1 fruit fly cellular context compared by ENCODE assay signal in the genomic region with DNA sequence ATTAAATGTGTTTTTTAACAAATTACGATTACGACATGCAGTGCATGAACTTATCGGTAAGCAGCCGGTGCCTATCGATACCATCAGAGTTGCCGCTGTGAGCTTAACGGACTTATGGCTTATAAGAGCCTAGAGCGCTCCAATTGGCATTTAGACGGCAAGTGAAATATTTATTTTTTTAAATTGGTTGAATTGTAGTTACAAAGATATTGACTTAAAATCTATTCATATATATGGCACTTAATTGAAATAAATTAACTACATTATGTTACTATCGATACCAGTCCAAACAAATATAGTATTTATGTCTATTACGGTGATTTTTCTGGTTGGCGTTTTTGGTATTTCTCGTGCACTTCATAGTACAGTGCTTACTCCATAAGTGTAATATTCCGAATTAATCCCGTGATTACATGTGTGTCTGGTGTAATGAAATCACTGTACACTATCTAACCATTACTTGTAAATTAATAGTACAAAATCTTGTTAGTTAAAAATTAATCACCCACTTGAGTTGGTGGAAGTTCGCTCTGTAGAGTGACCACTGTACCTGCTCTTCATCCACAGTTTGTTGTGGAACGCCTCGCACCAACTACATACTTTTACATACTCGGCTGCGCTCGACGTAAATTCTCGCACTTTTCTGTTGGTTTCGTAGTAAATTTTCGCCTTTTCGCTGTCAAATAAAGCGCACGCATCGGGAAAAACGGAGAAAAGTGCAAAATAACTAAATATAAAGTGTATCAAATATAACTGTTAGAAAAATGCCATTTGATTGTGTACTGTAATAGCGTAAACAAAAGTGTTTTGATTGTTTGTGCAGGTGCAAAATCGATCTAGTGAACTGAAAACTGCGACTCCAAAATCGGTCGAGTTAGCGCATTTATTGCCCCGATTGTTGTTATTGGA.
TF ChIP-seq lines count a peak whose summit lies in the region.

A gene (minus strand): TSS at position 71 of the 909 bp plus-strand sequence.
A gene (plus strand): TSS at position 563 of the 909 bp plus-strand sequence.

TF ChIP-seq in whole organism, embryonic, 481 proteins besides CTCF, POLR2A, EP300 and RAD21 (continued from another document and continues in another):
- TF ChIP-seq Antp (GFP tag; optimal IDR thresholded peaks at IDR 0.05; lab: Kevin White, UChicago) (peak; percentile 100), pros (GFP tag; optimal IDR thresholded peaks at IDR 0.05; lab: Kevin White, UChicago) (peak; percentile 80), gcm (GFP tag; optimal IDR thresholded peaks at IDR 0.05; lab: Kevin White, UChicago) (peak; percentile 100), Jarid2 (GFP tag; optimal IDR thresholded peaks at IDR 0.05; lab: Kevin White, UChicago) (peak; percentile 97), Tbp (GFP tag; optimal IDR thresholded peaks at IDR 0.05; lab: Kevin White, UChicago) (no peak), Nf-YC (tag; optimal IDR thresholded peaks at IDR 0.05; lab: Kevin White, UChicago) (peak; percentile 94), CG5245 (GFP tag; optimal IDR thresholded peaks at IDR 0.05; lab: Kevin White, UChicago) (peak; percentile 100), Dip3 (GFP tag; optimal IDR thresholded peaks at IDR 0.05; lab: Kevin White, UChicago) (peak; percentile 100), ash1 (GFP tag; optimal IDR thresholded peaks at IDR 0.05; lab: Kevin White, UChicago) (peak; percentile 99), CG4328 (GFP tag; optimal IDR thresholded peaks at IDR 0.05; lab: Kevin White, UChicago) (peak; percentile 99), CG6683 (GFP tag; optimal IDR thresholded peaks at IDR 0.05; lab: Kevin White, UChicago) (peak; percentile 98), Sox100B (GFP tag; optimal IDR thresholded peaks at IDR 0.05; lab: Kevin White, UChicago) (peak; percentile 99), CG11085 (GFP tag; IDR thresholded peaks at IDR 0.05; lab: Robert Waterston, UW) (peak; percentile 99), otp (GFP tag; IDR thresholded peaks at IDR 0.05; lab: Robert Waterston, UW) (peak; percentile 100), sc (optimal IDR thresholded peaks at IDR 0.05; lab: Kevin White, UChicago) (no peak), sc (GFP tag; optimal IDR thresholded peaks at IDR 0.05; lab: Kevin White, UChicago) (peak; percentile 99), CG14050 (GFP tag; IDR thresholded peaks at IDR 0.05; lab: Robert Waterston, UW) (peak; percentile 100), amos (GFP tag; IDR thresholded peaks at IDR 0.05; lab: Robert Waterston, UW; ENCODE audit: partially characterized antibody) (peak; percentile 64; the same call in 1 of the 2 replicates), gem (tag; optimal IDR thresholded peaks at IDR 0.05; lab: Kevin White, UChicago) (peak; percentile 100), dm (GFP tag; optimal IDR thresholded peaks at IDR 0.05; lab: Kevin White, UChicago) (peak; percentile 99), Stat92E (GFP tag; optimal IDR thresholded peaks at IDR 0.05; lab: Kevin White, UChicago) (peak in 1 of 3 experiments; percentile 99), Ets65A (GFP tag; lab: Kevin White, UChicago) (peak; percentile 100), fd102C (GFP tag; optimal IDR thresholded peaks at IDR 0.05; lab: Kevin White, UChicago) (peak; percentile 98), eyg (GFP tag; optimal IDR thresholded peaks at IDR 0.05; lab: Kevin White, UChicago) (peak; percentile 99), CG17829 (tag; optimal IDR thresholded peaks at IDR 0.05; lab: Kevin White, UChicago) (peak; percentile 100), maf-S (GFP tag; optimal IDR thresholded peaks at IDR 0.05; lab: Kevin White, UChicago) (peak; percentile 100), CG8290 (GFP tag; optimal IDR thresholded peaks at IDR 0.05; lab: Kevin White, UChicago) (peak; percentile 99), CG8290 (tag; optimal IDR thresholded peaks at IDR 0.05; lab: Kevin White, UChicago) (peak; percentile 98 to 100), stc (GFP tag; IDR thresholded peaks at IDR 0.05; lab: Robert Waterston, UW) (peak; percentile 100), pan (optimal IDR thresholded peaks at IDR 0.05; lab: Kevin White, UChicago) (no peak), pan (GFP tag; optimal IDR thresholded peaks at IDR 0.05 in 1 of 2, IDR thresholded peaks at IDR 0.05 in 1 of 2) (peak in 1 of 2 experiments; percentile 100), trh (GFP tag; optimal IDR thresholded peaks at IDR 0.05; lab: Kevin White, UChicago) (peak; percentile 99), hb (GFP tag; IDR thresholded peaks at IDR 0.05; lab: Robert Waterston, UW; ENCODE audit: partially characterized antibody) (peak; percentile 83), CG12942 (GFP tag; optimal IDR thresholded peaks at IDR 0.05; lab: Kevin White, UChicago) (peak; percentile 100), CoRest (tag; optimal IDR thresholded peaks at IDR 0.05; lab: Kevin White, UChicago) (peak; percentile 100), CG7372 (GFP tag; IDR thresholded peaks at IDR 0.05; lab: Robert Waterston, UW) (peak; percentile 100), CG7839 (tag; optimal IDR thresholded peaks at IDR 0.05; lab: Kevin White, UChicago) (peak; percentile 100), usp (GFP tag; optimal IDR thresholded peaks at IDR 0.05; lab: Kevin White, UChicago) (no peak), dpn (GFP tag; optimal IDR thresholded peaks at IDR 0.05; lab: Kevin White, UChicago) (peak; percentile 100), disco-r (GFP tag; optimal IDR thresholded peaks at IDR 0.05; lab: Kevin White, UChicago) (peak; percentile 99), Usf (GFP tag; optimal IDR thresholded peaks at IDR 0.05; lab: Kevin White, UChicago) (peak; percentile 99), CG2129 (GFP tag; IDR thresholded peaks at IDR 0.05; lab: Robert Waterston, UW; ENCODE audit: partially characterized antibody) (peak; percentile 79; the same call in 1 of the 2 replicates), abd-A (tag; optimal IDR thresholded peaks at IDR 0.05; lab: Kevin White, UChicago) (no peak), bbx (GFP tag; IDR thresholded peaks at IDR 0.05; lab: Robert Waterston, UW; ENCODE audit: partially characterized antibody) (peak; percentile 64; the same call in 1 of the 2 replicates), CG11093 (GFP tag; IDR thresholded peaks at IDR 0.05; lab: Robert Waterston, UW) (peak; percentile 100), CG9932 (GFP tag; IDR thresholded peaks at IDR 0.05; lab: Robert Waterston, UW) (peak; percentile 100), shn (GFP tag; optimal IDR thresholded peaks at IDR 0.05; lab: Kevin White, UChicago) (peak; percentile 99), CG17802 (tag; optimal IDR thresholded peaks at IDR 0.05; lab: Kevin White, UChicago) (peak; percentile 95), ATbp (GFP tag; optimal IDR thresholded peaks at IDR 0.05; lab: Kevin White, UChicago) (peak; percentile 100), D19B (GFP tag; optimal IDR thresholded peaks at IDR 0.05; lab: Kevin White, UChicago) (peak; percentile 98), sisA (GFP tag; IDR thresholded peaks at IDR 0.05; lab: Robert Waterston, UW) (peak; percentile 100), nom (GFP tag; optimal IDR thresholded peaks at IDR 0.05; lab: Kevin White, UChicago) (peak; percentile 99), cato (GFP tag; optimal IDR thresholded peaks at IDR 0.05; lab: Kevin White, UChicago; ENCODE audit: borderline replicate concordance) (peak; percentile 100), row (GFP tag; IDR thresholded peaks at IDR 0.05; lab: Robert Waterston, UW) (peak; percentile 100), Dll (GFP tag; IDR thresholded peaks at IDR 0.05; lab: Robert Waterston, UW; ENCODE audit: partially characterized antibody) (peak; percentile 93), en (GFP tag; optimal IDR thresholded peaks at IDR 0.05; lab: Kevin White, UChicago) (peak; percentile 100), CG8359 (GFP tag; optimal IDR thresholded peaks at IDR 0.05; lab: Kevin White, UChicago; ENCODE audit: borderline replicate concordance) (peak; percentile 97), toy (GFP tag; IDR thresholded peaks at IDR 0.05; lab: Robert Waterston, UW) (peak; percentile 99), zen2 (GFP tag; IDR thresholded peaks at IDR 0.05; lab: Robert Waterston, UW; ENCODE audit: partially characterized antibody) (no peak; the same call in 2 of the 3 replicates), pita (GFP tag; optimal IDR thresholded peaks at IDR 0.05; lab: Kevin White, UChicago) (no peak), dan (GFP tag; IDR thresholded peaks at IDR 0.05; lab: Robert Waterston, UW) (peak; percentile 99), Ssrp (tag; optimal IDR thresholded peaks at IDR 0.05; lab: Kevin White, UChicago) (peak; percentile 100), gfzf (GFP tag; optimal IDR thresholded peaks at IDR 0.05; lab: Kevin White, UChicago) (peak; percentile 84), GATAe (GFP tag; conservative IDR thresholded peaks at IDR 0.05; lab: Robert Waterston, UW) (peak; percentile 99), Dek (tag; optimal IDR thresholded peaks at IDR 0.05; lab: Kevin White, UChicago) (peak; percentile 100), rib (GFP tag; IDR thresholded peaks at IDR 0.05; lab: Robert Waterston, UW) (peak; percentile 100), chn (GFP tag; optimal IDR thresholded peaks at IDR 0.05; lab: Kevin White, UChicago) (peak; percentile 100), CG1792 (GFP tag; optimal IDR thresholded peaks at IDR 0.05; lab: Kevin White, UChicago) (peak; percentile 99), jing (GFP tag; optimal IDR thresholded peaks at IDR 0.05; lab: Kevin White, UChicago) (peak; percentile 100), prd (optimal IDR thresholded peaks at IDR 0.05; lab: Kevin White, UChicago) (no peak), prd (GFP tag; IDR thresholded peaks at IDR 0.05; lab: Robert Waterston, UW) (peak; percentile 100), jigr1 (GFP tag; IDR thresholded peaks at IDR 0.05; lab: Robert Waterston, UW) (peak; percentile 99), NFAT (GFP tag; IDR thresholded peaks at IDR 0.05; lab: Robert Waterston, UW) (peak; percentile 100), Elba2 (GFP tag; optimal IDR thresholded peaks at IDR 0.05; lab: Kevin White, UChicago) (peak; percentile 99), gsb (GFP tag; IDR thresholded peaks at IDR 0.05; lab: Robert Waterston, UW) (peak; percentile 100), CG9727 (GFP tag; optimal IDR thresholded peaks at IDR 0.05; lab: Kevin White, UChicago) (peak; percentile 99), pb (GFP tag; optimal IDR thresholded peaks at IDR 0.05; lab: Kevin White, UChicago) (peak; percentile 99), ftz-f1 (GFP tag; optimal IDR thresholded peaks at IDR 0.05; lab: Kevin White, UChicago) (peak; percentile 94), CG14965 (GFP tag; optimal IDR thresholded peaks at IDR 0.05; lab: Kevin White, UChicago; ENCODE audit: borderline replicate concordance) (peak; percentile 93), sens-2 (GFP tag; IDR thresholded peaks at IDR 0.05; lab: Robert Waterston, UW) (peak; percentile 100), CG6272 (GFP tag; IDR thresholded peaks at IDR 0.05; lab: Robert Waterston, UW) (peak; percentile 100), al (GFP tag; IDR thresholded peaks at IDR 0.05; lab: Robert Waterston, UW) (peak; percentile 100), Med (GFP tag; lab: Kevin White, UChicago) (peak; percentile 100), Hmx (GFP tag; optimal IDR thresholded peaks at IDR 0.05; lab: Kevin White, UChicago) (peak; percentile 99), inv (GFP tag; IDR thresholded peaks at IDR 0.05; lab: Robert Waterston, UW; ENCODE audit: partially characterized antibody) (peak; percentile 77), mirr (GFP tag; optimal IDR thresholded peaks at IDR 0.05; lab: Kevin White, UChicago) (peak; percentile 100), Max (GFP tag; optimal IDR thresholded peaks at IDR 0.05; lab: Kevin White, UChicago) (peak; percentile 100), ssp (GFP tag; IDR thresholded peaks at IDR 0.05; lab: Robert Waterston, UW) (peak; percentile 97), CG18764 (GFP tag; optimal IDR thresholded peaks at IDR 0.05; lab: Kevin White, UChicago) (peak; percentile 99), Side (GFP tag; optimal IDR thresholded peaks at IDR 0.05; lab: Kevin White, UChicago) (peak; percentile 100), HLH3B (GFP tag; IDR thresholded peaks at IDR 0.05; lab: Robert Waterston, UW) (peak; percentile 100), Hr3 (GFP tag; optimal IDR thresholded peaks at IDR 0.05; lab: Kevin White, UChicago) (peak; percentile 100), run (tag; optimal IDR thresholded peaks at IDR 0.05; lab: Kevin White, UChicago) (peak; percentile 100), ap (GFP tag; IDR thresholded peaks at IDR 0.05; lab: Robert Waterston, UW) (peak; percentile 100), CG11696 (GFP tag; IDR thresholded peaks at IDR 0.05; lab: Robert Waterston, UW) (peak; percentile 99), gcm2 (GFP tag; optimal IDR thresholded peaks at IDR 0.05; lab: Kevin White, UChicago) (peak; percentile 99), z (GFP tag; IDR thresholded peaks at IDR 0.05; lab: Robert Waterston, UW) (peak; percentile 88), zf30C (GFP tag; optimal IDR thresholded peaks at IDR 0.05; lab: Kevin White, UChicago) (peak; percentile 60), Atf3 (GFP tag; optimal IDR thresholded peaks at IDR 0.05; lab: Kevin White, UChicago) (peak; percentile 100), CG4854 (GFP tag; optimal IDR thresholded peaks at IDR 0.05; lab: Kevin White, UChicago) (peak; percentile 100), CG6791 (GFP tag; IDR thresholded peaks at IDR 0.05; lab: Robert Waterston, UW; ENCODE audit: partially characterized antibody) (peak; percentile 74), CG11560 (tag; IDR thresholded peaks at IDR 0.05; lab: Robert Waterston, UW) (peak; percentile 95), H15 (GFP tag; IDR thresholded peaks at IDR 0.05; lab: Robert Waterston, UW) (peak; percentile 100), ab (GFP tag; optimal IDR thresholded peaks at IDR 0.05; lab: Kevin White, UChicago) (peak; percentile 99), gsb-n (tag; optimal IDR thresholded peaks at IDR 0.05; lab: Kevin White, UChicago) (peak; percentile 100), CG3726 (GFP tag; IDR thresholded peaks at IDR 0.05; lab: Robert Waterston, UW) (peak; percentile 100), salm (tag; optimal IDR thresholded peaks at IDR 0.05; lab: Kevin White, UChicago) (peak; percentile 100), Dref (GFP tag; IDR thresholded peaks at IDR 0.05; lab: Robert Waterston, UW) (peak; percentile 70), CG17359 (tag; optimal IDR thresholded peaks at IDR 0.05; lab: Kevin White, UChicago) (peak; percentile 100), ERR (GFP tag; optimal IDR thresholded peaks at IDR 0.05; lab: Kevin White, UChicago) (peak; percentile 99), sim (GFP tag; IDR thresholded peaks at IDR 0.05; lab: Robert Waterston, UW) (peak; percentile 100), CG17328 (GFP tag; IDR thresholded peaks at IDR 0.05; lab: Robert Waterston, UW) (peak; percentile 100), CG10321 (GFP tag; IDR thresholded peaks at IDR 0.05; lab: Robert Waterston, UW) (peak; percentile 92), CG2120 (GFP tag; optimal IDR thresholded peaks at IDR 0.05; lab: Kevin White, UChicago) (peak; percentile 100), crp (GFP tag; optimal IDR thresholded peaks at IDR 0.05; lab: Kevin White, UChicago) (peak; percentile 52 to 78), CG8388 (GFP tag; optimal IDR thresholded peaks at IDR 0.05; lab: Kevin White, UChicago) (peak; percentile 100), Ptx1 (GFP tag; IDR thresholded peaks at IDR 0.05; lab: Robert Waterston, UW) (peak; percentile 100)
